Worm (Caenorhabditis elegans): ENCODE measurements around the gene cyp-14A2.

Gene cyp-14A2

ce11 chrX:13269586-13269985, at the start of gene cyp-14A2:
Gene cyp-14A2, minus strand, starts transcription at chrX:13269686.
- TF ChIP-seq cog-1 (tag; optimal IDR thresholded peaks at IDR 0.05): no peak
- no peak for TF ChIP-seq med-1 (GFP tag; optimal IDR thresholded peaks at IDR 0.05; ENCODE audit: insufficient read depth)
- no peak for TF ChIP-seq ref-1 (GFP tag; conservative IDR thresholded peaks at IDR 0.05)
- no peak for TF ChIP-seq ztf-23 (GFP tag; IDR thresholded peaks at IDR 0.05)
- no peak for TF ChIP-seq ztf-29 (GFP tag; IDR thresholded peaks at IDR 0.05)

ce11 chrX:13318316-13318715, 48.8 kb upstream of the cyp-14A2 start:
- TF ChIP-seq ztf-29 (GFP tag; IDR thresholded peaks at IDR 0.05): no peak
- TF ChIP-seq med-1 (GFP tag; optimal IDR thresholded peaks at IDR 0.05; ENCODE audit: insufficient read depth): no peak
- TF ChIP-seq cog-1 (tag; optimal IDR thresholded peaks at IDR 0.05): no peak
- no peak for TF ChIP-seq T22C8.4 (GFP tag; IDR thresholded peaks at IDR 0.05)
- TF ChIP-seq ztf-23 (GFP tag; IDR thresholded peaks at IDR 0.05): no peak
- TF ChIP-seq ref-1 (GFP tag; conservative IDR thresholded peaks at IDR 0.05): no peak
- TF ChIP-seq tab-1 (GFP tag; IDR thresholded peaks at IDR 0.05): no peak
- no peak for TF ChIP-seq klf-2 (GFP tag; conservative IDR thresholded peaks at IDR 0.05)
- TF ChIP-seq flt-1 (GFP tag; IDR thresholded peaks at IDR 0.05): no peak

- no peak for TF ChIP-seq tab-1 (GFP tag; IDR thresholded peaks at IDR 0.05)
- no peak for TF ChIP-seq flt-1 (GFP tag; IDR thresholded peaks at IDR 0.05)
- no peak for TF ChIP-seq cog-1 (tag; optimal IDR thresholded peaks at IDR 0.05)
- TF ChIP-seq T22C8.4 (GFP tag; IDR thresholded peaks at IDR 0.05): no peak
- no peak for TF ChIP-seq klf-2 (GFP tag; conservative IDR thresholded peaks at IDR 0.05)
- TF ChIP-seq ztf-23 (GFP tag; IDR thresholded peaks at IDR 0.05): no peak
- no peak for TF ChIP-seq ztf-29 (GFP tag; IDR thresholded peaks at IDR 0.05)
- TF ChIP-seq ref-1 (GFP tag; conservative IDR thresholded peaks at IDR 0.05): no peak
- no peak for TF ChIP-seq med-1 (GFP tag; optimal IDR thresholded peaks at IDR 0.05; ENCODE audit: insufficient read depth)
Measured at ce11 chrX:13317532-13317931, 48.0 kb upstream of the cyp-14A2 start.

- TF ChIP-seq tab-1 (GFP tag; IDR thresholded peaks at IDR 0.05) (no peak), klf-2 (GFP tag; conservative IDR thresholded peaks at IDR 0.05) (no peak), cog-1 (tag; optimal IDR thresholded peaks at IDR 0.05) (no peak), flt-1 (GFP tag; IDR thresholded peaks at IDR 0.05) (no peak), med-1 (GFP tag; optimal IDR thresholded peaks at IDR 0.05; ENCODE audit: insufficient read depth) (no peak), ztf-23 (GFP tag; IDR thresholded peaks at IDR 0.05) (no peak), ztf-29 (GFP tag; IDR thresholded peaks at IDR 0.05) (no peak), T22C8.4 (GFP tag; IDR thresholded peaks at IDR 0.05) (no peak), ref-1 (GFP tag; conservative IDR thresholded peaks at IDR 0.05) (no peak)
Measured at ce11 chrX:13315093-13315492, 45.6 kb upstream of the cyp-14A2 start.

ce11 chrX:13311641-13312423, 42.3 kb upstream of the cyp-14A2 start, which contains the start of gene F46G10.1:
Gene F46G10.1, minus strand, starts transcription at chrX:13311755.
- TF ChIP-seq flt-1 (GFP tag; IDR thresholded peaks at IDR 0.05) (no peak), cog-1 (tag; optimal IDR thresholded peaks at IDR 0.05) (no peak), klf-2 (GFP tag; conservative IDR thresholded peaks at IDR 0.05) (no peak), ztf-23 (GFP tag; IDR thresholded peaks at IDR 0.05) (no peak), med-1 (GFP tag; optimal IDR thresholded peaks at IDR 0.05; ENCODE audit: insufficient read depth) (no peak), ztf-29 (GFP tag; IDR thresholded peaks at IDR 0.05) (no peak), T22C8.4 (GFP tag; IDR thresholded peaks at IDR 0.05) (no peak), ref-1 (GFP tag; conservative IDR thresholded peaks at IDR 0.05) (no peak), tab-1 (GFP tag; IDR thresholded peaks at IDR 0.05) (no peak)

ce11 chrX:13310763-13311162, 41.3 kb upstream of the cyp-14A2 start:
- TF ChIP-seq cog-1 (tag; optimal IDR thresholded peaks at IDR 0.05): no peak
- no peak for TF ChIP-seq ref-1 (GFP tag; conservative IDR thresholded peaks at IDR 0.05)
- no peak for TF ChIP-seq flt-1 (GFP tag; IDR thresholded peaks at IDR 0.05)
- TF ChIP-seq tab-1 (GFP tag; IDR thresholded peaks at IDR 0.05): no peak
- TF ChIP-seq klf-2 (GFP tag; conservative IDR thresholded peaks at IDR 0.05): no peak
- TF ChIP-seq med-1 (GFP tag; optimal IDR thresholded peaks at IDR 0.05; ENCODE audit: insufficient read depth): no peak
- TF ChIP-seq T22C8.4 (GFP tag; IDR thresholded peaks at IDR 0.05): no peak
- TF ChIP-seq ztf-23 (GFP tag; IDR thresholded peaks at IDR 0.05): no peak
- TF ChIP-seq ztf-29 (GFP tag; IDR thresholded peaks at IDR 0.05): no peak

- no peak for TF ChIP-seq ztf-23 (GFP tag; IDR thresholded peaks at IDR 0.05)
Measured at ce11 chrX:13308745-13309144, 39.3 kb upstream of the cyp-14A2 start, which contains the start of gene srxa-8. Gene srxa-8, minus strand, starts transcription at chrX:13308845.

ce11 chrX:13307852-13308251, 38.4 kb upstream of the cyp-14A2 start:
- TF ChIP-seq flt-1 (GFP tag; IDR thresholded peaks at IDR 0.05) (no peak), T22C8.4 (GFP tag; IDR thresholded peaks at IDR 0.05) (no peak), med-1 (GFP tag; optimal IDR thresholded peaks at IDR 0.05; ENCODE audit: insufficient read depth) (no peak)

- TF ChIP-seq T22C8.4 (GFP tag; IDR thresholded peaks at IDR 0.05) (peak; percentile 95), flt-1 (GFP tag; IDR thresholded peaks at IDR 0.05) (peak; percentile 97), ref-1 (GFP tag; conservative IDR thresholded peaks at IDR 0.05) (peak; percentile 91), med-1 (GFP tag; optimal IDR thresholded peaks at IDR 0.05; ENCODE audit: insufficient read depth) (peak; percentile 65), cog-1 (tag; optimal IDR thresholded peaks at IDR 0.05) (peak; percentile 97), ztf-23 (GFP tag; IDR thresholded peaks at IDR 0.05) (peak; percentile 97), tab-1 (GFP tag; IDR thresholded peaks at IDR 0.05) (peak; percentile 96), klf-2 (GFP tag; conservative IDR thresholded peaks at IDR 0.05) (peak; percentile 94), ztf-29 (GFP tag; IDR thresholded peaks at IDR 0.05) (peak; percentile 96)
Measured at ce11 chrX:13306869-13307446, 37.5 kb upstream of the cyp-14A2 start.

- TF ChIP-seq klf-2 (GFP tag; conservative IDR thresholded peaks at IDR 0.05) (no peak), ztf-23 (GFP tag; IDR thresholded peaks at IDR 0.05) (no peak)
Measured at ce11 chrX:13305779-13306178, 36.3 kb upstream of the cyp-14A2 start, which contains the start of gene srd-43. Gene srd-43, minus strand, starts transcription at chrX:13305844.

All from whole organism, midembryonic.